Fruit fly (Drosophila melanogaster) whole organism, pupa: ENCODE data around the gene Tbcd.

Experiments used
- CG10348 ChIP-seq: fragments of 200-800 bp; sonication (Bioruptor generic); IDR thresholded peaks from 2 replicates; pipeline ENCODE4 v1.3.6; 2022; ENCODE audit warnings: missing biosample characterization, missing genetic modification characterization
- CG12605 ChIP-seq: fragments of 200-800 bp; sonication (Bioruptor generic); IDR thresholded peaks from 2 replicates; pipeline ENCODE4 v1.3.6; 2022; ENCODE audit warnings: missing biosample characterization, missing genetic modification characterization
- CG13204 ChIP-seq: fragments of 200-800 bp; sonication (Bioruptor generic); optimal IDR thresholded peaks from 2 replicates; lab custom pipeline; 2018; ENCODE audit warnings: missing biosample characterization, mild to moderate bottlenecking, missing genetic modification characterization, moderate library complexity
- CG14655 ChIP-seq: fragments of 200-800 bp; sonication (Bioruptor generic); optimal IDR thresholded peaks from 3 replicates; lab custom pipeline; 2017; ENCODE audit warnings: mild to moderate bottlenecking, missing biosample characterization, missing genetic modification reagents, missing genetic modification characterization
- CG15710 ChIP-seq: fragments of 200-800 bp; sonication (Bioruptor generic); optimal IDR thresholded peaks from 2 replicates; lab custom pipeline; 2018; ENCODE audit warnings: missing biosample characterization, mild to moderate bottlenecking, missing genetic modification characterization, moderate library complexity
- CG17806 ChIP-seq: fragments of 200-800 bp; sonication (Bioruptor generic); optimal IDR thresholded peaks from 2 replicates; lab custom pipeline; 2018; ENCODE audit warnings: missing biosample characterization, mild to moderate bottlenecking, missing genetic modification characterization, moderate library complexity
- CG32121 ChIP-seq: fragments of 200-800 bp; sonication (Bioruptor generic); IDR thresholded peaks from 2 replicates; pipeline ENCODE4 v1.3.6; 2022; ENCODE audit warnings: missing biosample characterization, missing genetic modification characterization
- CG34367 ChIP-seq: fragments of 200-800 bp; sonication (Bioruptor generic); optimal IDR thresholded peaks from 2 replicates; lab custom pipeline; 2018; ENCODE audit warnings: missing biosample characterization, mild to moderate bottlenecking, missing genetic modification characterization
- CG4496 ChIP-seq: fragments of 200-800 bp; sonication (Bioruptor generic); IDR thresholded peaks from 3 replicates; pipeline ENCODE4 v1.3.6; 2022; ENCODE audit warnings: missing biosample characterization, missing genetic modification characterization
- CG8159 ChIP-seq: fragments of 200-800 bp; sonication (Bioruptor generic); optimal IDR thresholded peaks from 3 replicates; lab custom pipeline; 2018; ENCODE audit warnings: missing biosample characterization, mild to moderate bottlenecking, missing genetic modification characterization, moderate library complexity
- CG8301 ChIP-seq: fragments of 200-800 bp; sonication (Bioruptor generic); optimal IDR thresholded peaks from 2 replicates; lab custom pipeline; 2018; ENCODE audit warnings: missing biosample characterization, mild to moderate bottlenecking, missing genetic modification characterization
- CG9948 ChIP-seq: fragments of 200-800 bp; sonication (Bioruptor generic); optimal IDR thresholded peaks from 2 replicates; lab custom pipeline; 2018; ENCODE audit warnings: missing biosample characterization, mild to moderate bottlenecking, missing genetic modification characterization, moderate library complexity
- D1 ChIP-seq: fragments of 200-800 bp; sonication (Bioruptor generic); optimal IDR thresholded peaks from 2 replicates; lab custom pipeline; 2018; ENCODE audit warnings: missing biosample characterization, mild to moderate bottlenecking, missing genetic modification characterization, moderate library complexity
- EcR ChIP-seq: fragments of 200-800 bp; sonication (Bioruptor generic); optimal IDR thresholded peaks from 3 replicates; lab custom pipeline; 2019; ENCODE audit warnings: missing biosample characterization, missing genetic modification characterization, mild to moderate bottlenecking, moderate library complexity, missing genetic modification reagents
- Ets98B ChIP-seq: fragments of 200-800 bp; sonication (Bioruptor generic); IDR thresholded peaks from 2 replicates; pipeline ENCODE4 v1.3.6; 2022; ENCODE audit warnings: missing biosample characterization, missing genetic modification characterization
- Pif1A ChIP-seq: fragments of 200-800 bp; sonication (Bioruptor generic); optimal IDR thresholded peaks from 3 replicates; lab custom pipeline; 2016; ENCODE audit warnings: missing biosample characterization, missing genetic modification characterization
- Pif1B ChIP-seq: fragments of 200-800 bp; sonication (Bioruptor generic); optimal IDR thresholded peaks from 3 replicates; lab custom pipeline; 2016; ENCODE audit warnings: missing biosample characterization, missing genetic modification characterization
- Snoo ChIP-seq: fragments of 200-800 bp; sonication (Bioruptor generic); optimal IDR thresholded peaks from 3 replicates; lab custom pipeline; 2017; ENCODE audit warnings: missing biosample characterization, mild to moderate bottlenecking, missing genetic modification characterization, inconsistent platforms
- fd96Ca ChIP-seq: fragments of 200-800 bp; sonication (Bioruptor generic); IDR thresholded peaks from 3 replicates; pipeline ENCODE4 v1.3.6; 2022; ENCODE audit warnings: missing biosample characterization, missing genetic modification characterization
- gl ChIP-seq: fragments of 200-800 bp; sonication (Bioruptor generic); optimal IDR thresholded peaks from 2 replicates; lab custom pipeline; 2018; ENCODE audit warnings: missing biosample characterization, mild to moderate bottlenecking, missing genetic modification characterization
- rn ChIP-seq: fragments of 200-800 bp; sonication (Bioruptor generic); IDR thresholded peaks from 2 replicates; pipeline ENCODE4 v1.3.6; 2022; ENCODE audit warnings: missing biosample characterization, missing genetic modification characterization

The Tbcd gene

DNA sequence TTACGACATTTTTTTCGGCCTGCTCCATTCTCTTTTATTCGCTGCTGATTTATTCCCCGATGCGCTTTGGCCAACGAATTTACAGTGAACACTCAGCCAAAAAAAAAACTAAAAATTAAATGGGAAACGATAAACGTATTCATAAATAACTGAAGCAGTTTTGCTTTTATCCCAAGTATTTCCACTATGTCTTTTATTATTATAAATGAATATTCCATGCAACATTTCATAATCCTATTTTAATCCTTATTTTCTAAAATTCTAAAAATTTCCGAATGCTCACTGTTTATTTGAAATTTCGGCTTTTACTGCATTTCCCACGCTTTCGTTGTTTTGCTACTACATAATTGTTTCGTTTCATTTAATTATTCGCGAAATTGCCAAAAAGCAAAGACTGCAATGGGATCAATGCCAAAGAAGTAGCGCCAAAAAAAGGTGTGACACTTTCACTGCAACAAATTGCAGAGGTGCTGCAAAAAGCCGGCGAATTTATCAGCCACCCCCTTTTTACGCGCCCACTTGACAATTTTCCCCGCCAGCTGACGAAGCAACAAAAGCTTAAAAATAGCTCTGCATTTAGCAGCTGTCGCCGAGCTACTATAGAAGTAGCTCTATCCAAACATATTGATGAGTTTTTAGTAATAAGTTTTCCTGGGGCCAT, 15.7 kb upstream of the Tbcd start:
- TF ChIP-seq EcR (GFP tag; lab: Kevin White, UChicago): no peak
- peak; percentile 25; the same call in 1 of the 2 replicates for TF ChIP-seq CG32121 (GFP tag; lab: Robert Waterston, UW)

DNA sequence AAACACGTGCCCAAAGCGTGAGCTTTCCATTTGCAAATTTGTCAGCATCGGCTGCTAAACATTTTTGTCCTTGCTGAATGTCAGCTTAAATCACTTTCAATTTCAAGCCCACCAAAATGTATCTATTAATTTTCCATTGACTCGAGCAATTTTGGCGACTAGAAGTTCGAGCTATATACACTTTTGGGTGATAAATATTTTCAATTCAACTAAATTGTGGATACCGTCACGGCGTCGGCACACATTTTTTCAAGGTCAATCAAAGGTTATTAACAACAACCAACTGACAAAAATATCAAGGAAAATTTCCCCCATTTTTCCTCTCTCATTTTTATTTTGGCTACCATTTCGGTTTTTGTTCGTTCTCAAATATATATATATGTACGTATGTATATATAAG, 15.1 kb upstream of the Tbcd start:
- TF ChIP-seq D1 (tag; lab: Kevin White, UChicago) (no peak), CG9948 (tag; lab: Kevin White, UChicago) (no peak), CG8301 (tag; lab: Kevin White, UChicago) (no peak), gl (no peak), CG15710 (tag; lab: Kevin White, UChicago) (no peak), Pif1A (GFP tag; lab: Kevin White, UChicago) (no peak), CG13204 (GFP tag; lab: Kevin White, UChicago) (no peak), CG10348 (no peak), EcR (GFP tag; lab: Kevin White, UChicago) (no peak), Ets98B (no peak)

DNA sequence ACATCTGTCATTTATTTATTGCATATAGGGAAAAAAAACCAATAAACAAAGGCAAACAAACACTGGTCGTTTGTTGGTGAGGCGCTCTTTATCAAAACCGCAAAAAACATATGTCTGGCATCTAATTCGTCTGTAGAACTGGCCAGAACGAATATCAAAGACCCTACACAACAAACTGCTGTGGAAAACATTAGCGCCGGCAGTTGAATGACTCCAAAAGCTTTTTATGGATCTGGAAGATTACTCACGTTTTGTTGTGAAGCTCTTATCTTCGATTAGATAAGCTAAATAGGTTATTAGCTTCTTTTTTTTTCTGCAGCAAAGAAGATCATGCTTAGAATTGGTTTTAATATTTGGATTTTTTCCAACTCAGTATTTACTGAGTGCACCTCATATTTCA, 14.3 kb upstream of the Tbcd start:
- no peak for TF ChIP-seq CG4496 (GFP tag; lab: Robert Waterston, UW)
- TF ChIP-seq fd96Ca (GFP tag; lab: Robert Waterston, UW): no peak
- TF ChIP-seq Snoo (tag; lab: Kevin White, UChicago): no peak
- TF ChIP-seq CG9948 (tag; lab: Kevin White, UChicago): no peak
- no peak for TF ChIP-seq CG13204 (GFP tag; lab: Kevin White, UChicago)
- no peak for TF ChIP-seq CG12605 (GFP tag; lab: Robert Waterston, UW)
- TF ChIP-seq Pif1B: no peak
- no peak for TF ChIP-seq CG34367 (tag; lab: Kevin White, UChicago)
- TF ChIP-seq gl: no peak
- TF ChIP-seq EcR (GFP tag; lab: Kevin White, UChicago): no peak
- no peak for TF ChIP-seq CG17806 (tag; lab: Kevin White, UChicago)
- TF ChIP-seq CG8159 (tag; lab: Kevin White, UChicago): no peak
- TF ChIP-seq rn: no peak
- no peak for TF ChIP-seq CG10348
- no peak for TF ChIP-seq CG32121 (GFP tag; lab: Robert Waterston, UW)
- TF ChIP-seq D1 (tag; lab: Kevin White, UChicago): no peak
- no peak for TF ChIP-seq CG15710 (tag; lab: Kevin White, UChicago)
- no peak for TF ChIP-seq CG14655
- TF ChIP-seq, all 21 proteins: peak for 0

DNA sequence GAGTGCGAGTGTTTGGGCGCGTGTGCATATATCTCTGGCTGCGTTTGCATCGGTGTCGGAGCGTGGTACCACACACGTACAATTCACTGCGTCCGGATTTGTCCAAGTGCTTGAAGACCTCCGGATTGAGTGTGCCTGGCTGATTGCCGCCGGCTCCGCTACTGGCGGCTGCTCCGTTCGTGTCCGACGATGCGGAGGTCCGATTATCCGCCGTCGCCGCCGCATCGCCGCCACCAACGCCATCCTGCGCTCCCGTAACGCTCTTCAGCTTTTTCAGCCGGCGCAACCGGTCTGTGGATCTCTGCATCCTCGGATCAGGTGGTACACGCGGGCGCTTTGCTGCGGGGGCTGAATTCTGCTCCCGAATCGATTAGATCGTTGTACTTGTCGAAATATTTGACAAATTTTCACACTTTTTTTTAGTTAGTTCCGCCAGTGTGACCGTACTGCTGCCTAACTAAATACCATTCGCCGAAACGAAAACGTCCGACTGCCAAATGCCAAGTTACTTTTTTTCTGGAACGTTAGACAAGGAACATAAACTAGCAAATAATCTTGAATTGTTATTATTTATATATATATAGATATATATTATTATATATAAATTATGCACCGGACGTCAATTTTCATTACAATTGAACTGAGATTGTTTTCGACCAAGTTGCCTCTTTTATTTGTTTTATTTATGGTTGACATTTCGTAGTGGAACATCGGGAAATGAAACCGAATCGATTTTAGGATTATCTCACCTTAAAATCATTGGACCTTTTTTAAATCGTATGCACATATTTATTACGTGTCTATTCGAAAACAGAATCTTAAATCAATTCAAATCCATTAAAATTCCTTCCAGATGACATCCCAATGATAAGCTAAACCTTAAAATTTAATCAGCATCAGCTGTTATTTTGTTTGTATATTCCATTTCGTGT, 2.3 kb upstream of the Tbcd start, which contains the start of gene tho2:
Gene tho2 (minus strand): TSS at position 463 of the 932 bp plus-strand sequence.
- TF ChIP-seq Snoo (tag; lab: Kevin White, UChicago) (no peak), D1 (tag; lab: Kevin White, UChicago) (no peak), EcR (GFP tag; lab: Kevin White, UChicago) (no peak), CG34367 (tag; lab: Kevin White, UChicago) (no peak), CG32121 (GFP tag; lab: Robert Waterston, UW) (no peak), Pif1A (GFP tag; lab: Kevin White, UChicago) (no peak), CG10348 (no peak), CG8159 (tag; lab: Kevin White, UChicago) (no peak), fd96Ca (GFP tag; lab: Robert Waterston, UW) (no peak), CG8301 (tag; lab: Kevin White, UChicago) (no peak), CG13204 (GFP tag; lab: Kevin White, UChicago) (no peak), rn (no peak), CG17806 (tag; lab: Kevin White, UChicago) (no peak), gl (no peak), CG4496 (GFP tag; lab: Robert Waterston, UW) (no peak), CG15710 (tag; lab: Kevin White, UChicago) (no peak)

DNA sequence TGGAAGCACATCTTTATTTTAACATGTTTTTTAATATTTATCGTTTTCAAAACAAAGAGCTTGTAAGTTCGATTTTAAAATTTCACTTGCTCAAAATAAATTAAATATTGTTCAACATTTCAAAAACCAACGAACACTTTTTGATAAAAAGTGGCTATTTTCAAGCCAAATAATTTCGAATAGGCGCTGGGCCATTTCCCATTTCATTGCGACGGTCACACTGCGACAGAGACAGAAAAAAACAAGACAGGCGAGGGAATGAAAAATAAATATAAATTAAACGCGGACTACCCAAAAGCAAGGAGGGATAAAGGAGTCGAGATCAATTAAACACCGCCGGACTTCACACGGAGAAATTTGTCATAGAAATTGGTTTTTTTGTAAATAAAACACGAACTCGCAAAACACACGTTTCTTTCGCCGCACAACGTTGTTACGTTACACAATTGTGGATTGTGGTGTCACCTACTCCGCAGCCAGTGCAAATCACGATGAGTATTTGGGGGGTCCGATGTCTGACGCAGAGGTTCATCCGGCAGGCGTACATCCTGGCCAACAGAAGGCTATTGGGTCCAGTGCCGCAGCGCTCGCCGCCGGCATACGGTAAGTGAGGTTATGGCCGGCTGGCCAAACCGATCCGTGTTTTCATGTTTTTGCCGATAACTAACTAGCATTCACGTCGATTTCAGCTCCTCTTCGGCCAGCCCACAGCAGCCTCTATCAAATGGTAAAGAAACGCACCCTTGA, 4.4 kb downstream of the Tbcd start, which contains the start of gene AIF:
Gene AIF (plus strand): TSS at position 211 of the 747 bp plus-strand sequence.
- no peak for TF ChIP-seq Snoo (tag; lab: Kevin White, UChicago)
- no peak for TF ChIP-seq CG8159 (tag; lab: Kevin White, UChicago)
- TF ChIP-seq Pif1A (GFP tag; lab: Kevin White, UChicago): no peak
- TF ChIP-seq Ets98B: no peak
- no peak for TF ChIP-seq EcR (GFP tag; lab: Kevin White, UChicago)
- no peak for TF ChIP-seq CG32121 (GFP tag; lab: Robert Waterston, UW)
- no peak for TF ChIP-seq CG17806 (tag; lab: Kevin White, UChicago)
- TF ChIP-seq D1 (tag; lab: Kevin White, UChicago): no peak
- no peak for TF ChIP-seq gl
- no peak for TF ChIP-seq rn
- no peak for TF ChIP-seq CG12605 (GFP tag; lab: Robert Waterston, UW)
- no peak for TF ChIP-seq fd96Ca (GFP tag; lab: Robert Waterston, UW)
